Worm (Caenorhabditis elegans) whole organism, L1 larva: ENCODE measurements around the gene nsph-1.1.

Experiments
- C34B4.2 ChIP-seq: sonication (generic microtip); optimal IDR thresholded peaks from 2 replicates; lab custom pipeline; 2017; ENCODE audit warnings: mild to moderate bottlenecking, missing genetic modification characterization, missing compliant biosample characterization
- aha-1 ChIP-seq: fragments of 150-350 bp; optimal IDR thresholded peaks from 2 replicates; lab custom pipeline; 2014; ENCODE audit warnings: missing biosample characterization, missing genetic modification characterization
- alr-1 ChIP-seq: fragments of 200-800 bp; sonication (Bioruptor generic); optimal IDR thresholded peaks from 2 replicates; lab custom pipeline; 2018; ENCODE audit warnings: borderline replicate concordance, mild to moderate bottlenecking, missing genetic modification characterization, missing compliant biosample characterization
- blmp-1 ChIP-seq: fragments of 150-350 bp; optimal IDR thresholded peaks from 2 replicates; lab custom pipeline; 2014; ENCODE audit warnings: missing biosample characterization, missing genetic modification characterization
- ceh-82 ChIP-seq, 3 experiments: fragments of 150-350 bp in 1 of 3; sonication (generic microtip) in 2 of 3; optimal IDR thresholded peaks; 2 replicates each; lab custom pipeline; 2014 to 2017; ENCODE audit warnings: missing biosample characterization in 3 of 3, missing genetic modification characterization in 3 of 3
- ceh-88 ChIP-seq: fragments of 200-800 bp; sonication (Bioruptor generic); IDR thresholded peaks from 2 replicates; pipeline ENCODE4 v1.3.6; 2022; ENCODE audit warnings: missing genetic modification characterization, missing compliant biosample characterization
- ceh-90 ChIP-seq: sonication (generic microtip); optimal IDR thresholded peaks from 2 replicates; lab custom pipeline; 2016; ENCODE audit warnings: missing genetic modification characterization, missing compliant biosample characterization
- dpl-1 ChIP-seq, 3 experiments: fragments of 150-350 bp in 2 of 3; sonication (generic microtip) in 1 of 3; optimal IDR thresholded peaks; 2 replicates each; lab custom pipeline; 2014 to 2017; ENCODE audit warnings: missing biosample characterization in 3 of 3, missing genetic modification characterization in 3 of 3, missing genetic modification reagents in 3 of 3
- efl-1 ChIP-seq, 4 experiments: fragments of 150-350 bp; optimal IDR thresholded peaks in 3 of 4; peaks in 1 of 4; 1 replicate in 1 of 4; 2 replicates in 3 of 4; lab custom pipeline; 2014; ENCODE audit warnings: missing biosample characterization in 2 of 4, missing genetic modification characterization in 2 of 4, missing genetic modification reagents in 2 of 4
- egl-13 ChIP-seq: sonication (generic microtip); optimal IDR thresholded peaks from 2 replicates; lab custom pipeline; 2016; ENCODE audit warnings: missing genotype, missing genetic modification reagents, missing genetic modification characterization, missing compliant biosample characterization
- elt-2 ChIP-seq: sonication (generic microtip); optimal IDR thresholded peaks from 2 replicates; lab custom pipeline; 2016; ENCODE audit warnings: missing genetic modification characterization, mild to moderate bottlenecking, inconsistent platforms, missing compliant biosample characterization, missing genetic modification reagents
- ets-5 ChIP-seq: fragments of 200-800 bp; sonication (Bioruptor generic); IDR thresholded peaks from 2 replicates; pipeline ENCODE4 v1.3.6; 2022; ENCODE audit warnings: missing genetic modification characterization, missing compliant biosample characterization
- fkh-10 ChIP-seq: sonication (generic microtip); optimal IDR thresholded peaks from 2 replicates; lab custom pipeline; 2017; ENCODE audit warnings: missing biosample characterization, missing genetic modification reagents, missing genetic modification characterization
- fkh-4 ChIP-seq: sonication (generic microtip); optimal IDR thresholded peaks from 2 replicates; lab custom pipeline; 2016; ENCODE audit warnings: missing compliant biosample characterization, missing genetic modification characterization, borderline replicate concordance
- fos-1 ChIP-seq: fragments of 150-350 bp; optimal IDR thresholded peaks from 2 replicates; lab custom pipeline; 2014; ENCODE audit warnings: missing biosample characterization, missing genetic modification characterization
- hlh-17 ChIP-seq: fragments of 200-800 bp; sonication (Bioruptor generic); optimal IDR thresholded peaks from 2 replicates; lab custom pipeline; 2018; ENCODE audit warnings: missing genetic modification characterization, mild to moderate bottlenecking, missing compliant biosample characterization, moderate library complexity, borderline replicate concordance
- irx-1 ChIP-seq: sonication (generic microtip); optimal IDR thresholded peaks from 2 replicates; lab custom pipeline; 2016; ENCODE audit warnings: missing genetic modification characterization, missing compliant biosample characterization
- jun-1 ChIP-seq: fragments of 150-350 bp; optimal IDR thresholded peaks from 2 replicates; lab custom pipeline; 2014; ENCODE audit warnings: missing biosample characterization, missing genetic modification reagents, missing genetic modification characterization
- lin-13 ChIP-seq: fragments of 150-350 bp; optimal IDR thresholded peaks from 2 replicates; lab custom pipeline; 2014; ENCODE audit warnings: missing biosample characterization, missing genetic modification reagents, missing genetic modification characterization
- lin-14 ChIP-seq: fragments of 200-800 bp; sonication (Bioruptor generic); optimal IDR thresholded peaks from 2 replicates; lab custom pipeline; 2018; ENCODE audit warnings: mild to moderate bottlenecking, missing genetic modification characterization, moderate library complexity, missing compliant biosample characterization
- lin-35 ChIP-seq, 2 experiments: fragments of 150-350 bp; optimal IDR thresholded peaks; 2 replicates each; lab custom pipeline; 2014; ENCODE audit warnings: missing biosample characterization in 2 of 2, missing genetic modification characterization in 2 of 2, missing genetic modification reagents in 2 of 2
- lir-3 ChIP-seq: sonication (generic microtip); optimal IDR thresholded peaks from 2 replicates; lab custom pipeline; 2016; ENCODE audit warnings: mild to moderate bottlenecking, missing genetic modification characterization, moderate library complexity, missing compliant biosample characterization; ENCODE audit not compliant: poor library complexity
- lsy-2 ChIP-seq, 2 experiments: fragments of 150-350 bp; optimal IDR thresholded peaks; 2 replicates each; lab custom pipeline; 2014; ENCODE audit warnings: missing biosample characterization in 2 of 2, missing genetic modification characterization in 2 of 2
- mdl-1 ChIP-seq, 2 experiments: fragments of 150-350 bp; optimal IDR thresholded peaks; 2 replicates each; lab custom pipeline; 2014 to 2017; ENCODE audit warnings: missing biosample characterization in 2 of 2, missing genetic modification characterization in 2 of 2, inconsistent platforms in 1 of 2
- mef-2 ChIP-seq: fragments of 150-350 bp; optimal IDR thresholded peaks from 2 replicates; lab custom pipeline; 2014; ENCODE audit warnings: missing biosample characterization, missing genetic modification characterization
- mep-1 ChIP-seq: fragments of 150-350 bp; optimal IDR thresholded peaks from 2 replicates; lab custom pipeline; 2014; ENCODE audit warnings: missing biosample characterization, missing genetic modification characterization
- nhr-19 ChIP-seq: fragments of 200-800 bp; sonication (Bioruptor generic); conservative IDR thresholded peaks from 2 replicates; pipeline ENCODE4 v1.3.6; 2022; ENCODE audit warnings: missing genetic modification characterization, missing compliant biosample characterization
- nhr-20 ChIP-seq: sonication (generic microtip); optimal IDR thresholded peaks from 2 replicates; lab custom pipeline; 2016; ENCODE audit warnings: mild to moderate bottlenecking, missing genetic modification characterization, missing compliant biosample characterization
- nhr-47 ChIP-seq: sonication (generic microtip); optimal IDR thresholded peaks from 2 replicates; lab custom pipeline; 2016; ENCODE audit warnings: mild to moderate bottlenecking, missing genetic modification characterization, moderate library complexity, missing compliant biosample characterization
- nhr-71 ChIP-seq: sonication (generic microtip); optimal IDR thresholded peaks from 2 replicates; lab custom pipeline; 2016; ENCODE audit warnings: mild to moderate bottlenecking, missing genetic modification characterization, moderate library complexity, missing compliant biosample characterization
- nhr-77 ChIP-seq: fragments of 150-350 bp; optimal IDR thresholded peaks from 2 replicates; lab custom pipeline; 2014; ENCODE audit warnings: missing biosample characterization, missing genetic modification characterization
- nhr-85 ChIP-seq: sonication (generic microtip); peaks from one replicate; lab custom pipeline; 2016; ENCODE audit warnings: missing genetic modification characterization, inconsistent platforms, missing compliant biosample characterization
- pax-3 ChIP-seq: fragments of 200-800 bp; sonication (Bioruptor generic); optimal IDR thresholded peaks from 2 replicates; lab custom pipeline; 2018; ENCODE audit warnings: mild to moderate bottlenecking, missing genetic modification characterization, moderate library complexity, missing compliant biosample characterization
- rnt-1 ChIP-seq: sonication (generic microtip); optimal IDR thresholded peaks from 2 replicates; lab custom pipeline; 2016; ENCODE audit warnings: mild to moderate bottlenecking, missing genetic modification characterization, moderate library complexity, missing compliant biosample characterization
- skn-1 ChIP-seq: fragments of 150-350 bp; optimal IDR thresholded peaks from 2 replicates; lab custom pipeline; 2014; ENCODE audit warnings: missing biosample characterization, missing genetic modification characterization
- snu-23 ChIP-seq: sonication (generic microtip); optimal IDR thresholded peaks from 2 replicates; lab custom pipeline; 2016; ENCODE audit warnings: missing genetic modification characterization, missing compliant biosample characterization
- sox-4 ChIP-seq: sonication (generic microtip); optimal IDR thresholded peaks from 2 replicates; lab custom pipeline; 2016; ENCODE audit warnings: missing genetic modification characterization, missing compliant biosample characterization
- swsn-7 ChIP-seq: sonication (generic microtip); optimal IDR thresholded peaks from 2 replicates; lab custom pipeline; 2016; ENCODE audit warnings: missing genetic modification characterization, missing compliant biosample characterization
- tbx-2 ChIP-seq: sonication (generic microtip); optimal IDR thresholded peaks from 2 replicates; lab custom pipeline; 2016; ENCODE audit warnings: missing genetic modification characterization, missing compliant biosample characterization
- unc-130 ChIP-seq: fragments of 150-350 bp; optimal IDR thresholded peaks from 2 replicates; lab custom pipeline; 2017; ENCODE audit warnings: missing biosample characterization, missing genetic modification characterization, inconsistent platforms
- unc-86 ChIP-seq: sonication (generic microtip); optimal IDR thresholded peaks from 2 replicates; lab custom pipeline; 2016; ENCODE audit warnings: missing genetic modification characterization, missing compliant biosample characterization
- xbp-1 ChIP-seq: sonication (generic microtip); optimal IDR thresholded peaks from 2 replicates; lab custom pipeline; 2016; ENCODE audit warnings: missing genetic modification characterization, missing compliant biosample characterization
- zag-1 ChIP-seq: fragments of 150-350 bp; optimal IDR thresholded peaks from 2 replicates; lab custom pipeline; 2014; ENCODE audit warnings: missing biosample characterization, missing genetic modification characterization
- zip-4 ChIP-seq: fragments of 200-800 bp; sonication (Bioruptor generic); optimal IDR thresholded peaks from 2 replicates; lab custom pipeline; 2018; ENCODE audit warnings: mild to moderate bottlenecking, missing genetic modification characterization, moderate library complexity, missing compliant biosample characterization
- ztf-11 ChIP-seq, 2 experiments: sonication (generic microtip); optimal IDR thresholded peaks; 2 replicates each; lab custom pipeline; 2016 to 2017; ENCODE audit warnings: missing genetic modification characterization in 2 of 2, missing biosample characterization in 1 of 2, missing compliant biosample characterization in 1 of 2
- ztf-4 ChIP-seq: fragments of 150-350 bp; optimal IDR thresholded peaks from 2 replicates; lab custom pipeline; 2014; ENCODE audit warnings: missing biosample characterization, missing genetic modification characterization

nsph-1.1 gene

ce11 chrII:8740326-8740949, 26.1 kb upstream of the nsph-1.1 start (continued):
- peak; percentile 45 for TF ChIP-seq nhr-47 (tag; lab: Kevin White, UChicago)

ce11 chrII:8741277-8741676, 25.3 kb upstream of the nsph-1.1 start:
- TF ChIP-seq nhr-77 (no peak), lin-35 (GFP tag; optimal IDR thresholded peaks at IDR 0.05; lab: Kevin White, UChicago) (peak; percentile 4 to 55), blmp-1 (no peak), lsy-2 (tag; optimal IDR thresholded peaks at IDR 0.05; lab: Kevin White, UChicago) (peak; percentile 25 to 53), nhr-20 (tag; lab: Kevin White, UChicago) (peak; percentile 81), skn-1 (tag; lab: Kevin White, UChicago) (no peak), jun-1 (tag; lab: Kevin White, UChicago) (no peak), mep-1 (tag; lab: Kevin White, UChicago) (peak; percentile 18), alr-1 (no peak), dpl-1 (GFP tag; optimal IDR thresholded peaks at IDR 0.05; lab: Kevin White, UChicago) (peak in 2 of 3 experiments; percentile 8 to 16), xbp-1 (tag; lab: Kevin White, UChicago) (peak; percentile 2), zag-1 (tag; lab: Kevin White, UChicago) (no peak), sox-4 (tag; lab: Kevin White, UChicago) (no peak), fkh-4 (tag; lab: Kevin White, UChicago) (no peak), nhr-71 (peak; percentile 79), nhr-47 (tag; lab: Kevin White, UChicago) (peak; percentile 2), egl-13 (tag; lab: Kevin White, UChicago) (no peak), hlh-17 (GFP tag; lab: Kevin White, UChicago) (no peak), fkh-10 (no peak), mef-2 (no peak), snu-23 (GFP tag; lab: Kevin White, UChicago) (peak; percentile 73), fos-1 (tag; lab: Kevin White, UChicago) (no peak), lin-14 (GFP tag; lab: Kevin White, UChicago) (peak; percentile 74), swsn-7 (tag; lab: Kevin White, UChicago) (peak; percentile 24), rnt-1 (tag; lab: Kevin White, UChicago) (peak; percentile 75), unc-130 (tag; lab: Kevin White, UChicago) (no peak), lin-13 (GFP tag; lab: Kevin White, UChicago) (no peak), ceh-88 (GFP tag; lab: Robert Waterston, UW) (no peak), ztf-11 (tag; optimal IDR thresholded peaks at IDR 0.05; lab: Kevin White, UChicago) (no peak), lir-3 (tag; lab: Kevin White, UChicago) (peak; percentile 48), ets-5 (GFP tag; lab: Robert Waterston, UW) (no peak), elt-2 (tag; lab: Kevin White, UChicago) (peak; percentile 3), ztf-4 (tag; lab: Kevin White, UChicago) (peak; percentile 8), pax-3 (tag; lab: Kevin White, UChicago) (no peak), aha-1 (tag; lab: Kevin White, UChicago) (no peak), unc-86 (tag; lab: Kevin White, UChicago) (no peak), nhr-19 (GFP tag; lab: Robert Waterston, UW) (peak; percentile 72), tbx-2 (peak; percentile 14), C34B4.2 (tag; lab: Kevin White, UChicago) (no peak), irx-1 (tag; lab: Kevin White, UChicago) (peak; percentile 7), zip-4 (GFP tag; lab: Kevin White, UChicago) (no peak), nhr-85 (peak; percentile 78), ceh-90 (no peak), efl-1 (optimal IDR thresholded peaks at IDR 0.05; lab: Kevin White, UChicago) (peak in 1 of 2 experiments; percentile 11), efl-1 (GFP tag; optimal IDR thresholded peaks at IDR 0.05 in 1 of 2; lab: Kevin White, UChicago) (peak in 1 of 2 experiments; percentile 74), mdl-1 (tag; optimal IDR thresholded peaks at IDR 0.05; lab: Kevin White, UChicago) (peak in 1 of 2 experiments; percentile 86), ceh-82 (tag; optimal IDR thresholded peaks at IDR 0.05; lab: Kevin White, UChicago) (no peak)
- TF ChIP-seq, all 84 proteins: peak for 21
